Worm (Caenorhabditis elegans) whole organism, midembryonic: Measurements from ENCODE around the gene ncr-2.

Experiments used
- flt-1 ChIP-seq: fragments of 200-800 bp; sonication (Bioruptor generic); IDR thresholded peaks from 2 replicates; pipeline ENCODE4 v1.3.6; 2022; ENCODE audit warnings: missing genetic modification characterization, missing compliant biosample characterization
- klf-2 ChIP-seq: fragments of 200-800 bp; sonication (Bioruptor generic); conservative IDR thresholded peaks from 2 replicates; pipeline ENCODE4 v1.3.6; 2022; ENCODE audit warnings: missing genetic modification reagents, missing genetic modification characterization, missing compliant biosample characterization
- tab-1 ChIP-seq: fragments of 200-800 bp; sonication (Bioruptor generic); IDR thresholded peaks from 2 replicates; pipeline ENCODE4 v1.3.6; 2022; ENCODE audit warnings: missing genetic modification characterization, missing compliant biosample characterization
- ztf-23 ChIP-seq: fragments of 200-800 bp; sonication (Bioruptor generic); IDR thresholded peaks from 2 replicates; pipeline ENCODE4 v1.3.6; 2022; ENCODE audit warnings: missing genetic modification reagents, missing genetic modification characterization, missing compliant biosample characterization
- ztf-29 ChIP-seq: fragments of 200-800 bp; sonication (Bioruptor generic); IDR thresholded peaks from 2 replicates; pipeline ENCODE4 v1.3.6; 2022; ENCODE audit warnings: missing genetic modification reagents, missing genetic modification characterization, missing compliant biosample characterization

- TF ChIP-seq ztf-29 (GFP tag; lab: Robert Waterston, UW): no peak
- no peak for TF ChIP-seq klf-2 (GFP tag; lab: Robert Waterston, UW)
- TF ChIP-seq ztf-23 (GFP tag; lab: Robert Waterston, UW): no peak
- TF ChIP-seq tab-1 (GFP tag; lab: Robert Waterston, UW): no peak
- no peak for TF ChIP-seq flt-1 (GFP tag; lab: Robert Waterston, UW)
These were observed 47.7 kb downstream of the ncr-2 start for ce11 chrIII:8305816-8306215.
